Fruit fly (Drosophila melanogaster) whole organism, embryonic: ENCODE results near the gene Ythdc1.

Experiments used
- Asciz ChIP-seq: fragments of 200-800 bp; sonication (Bioruptor generic); optimal IDR thresholded peaks from 2 replicates; lab custom pipeline; 2017; ENCODE audit warnings: missing biosample characterization, mild to moderate bottlenecking, missing genetic modification characterization, missing genetic modification reagents
- CG1024 ChIP-seq: fragments of 200-800 bp; sonication (Bioruptor generic); IDR thresholded peaks from 2 replicates; pipeline ENCODE4 v1.3.6; 2022; ENCODE audit warnings: missing biosample characterization, missing genetic modification characterization
- CG10565 ChIP-seq: fragments of 200-800 bp; sonication (Bioruptor generic); optimal IDR thresholded peaks from 3 replicates; lab custom pipeline; 2016; ENCODE audit warnings: missing biosample characterization, mild to moderate bottlenecking, missing genetic modification characterization
- CG11247 ChIP-seq: fragments of 200-800 bp; sonication (Bioruptor generic); IDR thresholded peaks from 2 replicates; pipeline ENCODE4 v1.3.6; 2022; ENCODE audit warnings: missing biosample characterization, missing genetic modification characterization
- CG13287 ChIP-seq: fragments of 200-800 bp; sonication (Bioruptor generic); IDR thresholded peaks from 2 replicates; pipeline ENCODE4 v1.3.6; 2022; ENCODE audit warnings: missing biosample characterization, missing genetic modification characterization; ENCODE audit not compliant: partially characterized antibody
- CG1792 ChIP-seq: fragments of 200-800 bp; sonication (Bioruptor generic); optimal IDR thresholded peaks from 2 replicates; lab custom pipeline; 2016; ENCODE audit warnings: missing biosample characterization, missing genetic modification characterization
- CG30403 ChIP-seq: fragments of 200-800 bp; sonication (Bioruptor generic); optimal IDR thresholded peaks from 3 replicates; lab custom pipeline; 2016; ENCODE audit warnings: missing biosample characterization, missing genetic modification characterization
- CG34376 ChIP-seq: fragments of 200-800 bp; sonication (Bioruptor generic); optimal IDR thresholded peaks from 2 replicates; lab custom pipeline; 2018; ENCODE audit warnings: missing biosample characterization, mild to moderate bottlenecking, missing genetic modification characterization
- CG43689 ChIP-seq: fragments of 200-800 bp; sonication (Bioruptor generic); IDR thresholded peaks from 2 replicates; pipeline ENCODE4 v1.3.6; 2022; ENCODE audit warnings: missing biosample characterization, missing genetic modification characterization
- CG6854 ChIP-seq: fragments of 200-800 bp; sonication (Bioruptor generic); optimal IDR thresholded peaks from 3 replicates; lab custom pipeline; 2017; ENCODE audit warnings: missing biosample characterization, mild to moderate bottlenecking, missing genetic modification characterization
- CG8290 ChIP-seq, 3 experiments: fragments of 200-800 bp; sonication (Bioruptor generic); optimal IDR thresholded peaks; 2 replicates each; lab custom pipeline; 2016 to 2019; ENCODE audit warnings: missing biosample characterization in 3 of 3, missing genetic modification characterization in 3 of 3, mild to moderate bottlenecking in 2 of 3, moderate library complexity in 1 of 3
- Chrac-16 ChIP-seq: fragments of 200-800 bp; sonication (Bioruptor generic); optimal IDR thresholded peaks from 3 replicates; lab custom pipeline; 2016; ENCODE audit warnings: missing biosample characterization, missing genetic modification characterization
- CrebB ChIP-seq: fragments of 200-800 bp; sonication (Bioruptor generic); optimal IDR thresholded peaks from 3 replicates; lab custom pipeline; 2018; ENCODE audit warnings: missing biosample characterization, mild to moderate bottlenecking, missing genetic modification characterization
- D19A ChIP-seq: fragments of 200-800 bp; optimal IDR thresholded peaks from 3 replicates; lab custom pipeline; 2019; ENCODE audit warnings: missing biosample characterization, mild to moderate bottlenecking, missing genetic modification characterization, moderate library complexity
- Dll ChIP-seq: fragments of 200-800 bp; sonication (Bioruptor generic); IDR thresholded peaks from 4 replicates; pipeline ENCODE4 v1.3.6; 2022; ENCODE audit warnings: missing biosample characterization, missing genetic modification characterization; ENCODE audit not compliant: partially characterized antibody
- Fer1 ChIP-seq: fragments of 200-800 bp; sonication (Bioruptor generic); optimal IDR thresholded peaks from 2 replicates; lab custom pipeline; 2017; ENCODE audit warnings: missing biosample characterization, mild to moderate bottlenecking, missing genetic modification characterization
- HLH4C ChIP-seq: fragments of 200-800 bp; sonication (Bioruptor generic); IDR thresholded peaks from 3 replicates; pipeline ENCODE4 v1.3.6; 2022; ENCODE audit warnings: missing biosample characterization, missing genetic modification characterization; ENCODE audit not compliant: partially characterized antibody
- MESR4 ChIP-seq: fragments of 200-800 bp; sonication (Bioruptor generic); optimal IDR thresholded peaks from 2 replicates; lab custom pipeline; 2018; ENCODE audit warnings: missing biosample characterization, mild to moderate bottlenecking, missing genetic modification characterization, moderate library complexity
- Nf-YB ChIP-seq: fragments of 200-800 bp; sonication (Bioruptor generic); optimal IDR thresholded peaks from 3 replicates; lab custom pipeline; 2019; ENCODE audit warnings: missing biosample characterization, mild to moderate bottlenecking, missing genetic modification characterization, moderate library complexity
- Sox102F ChIP-seq: fragments of 200-800 bp; sonication (Bioruptor generic); optimal IDR thresholded peaks from 2 replicates; lab custom pipeline; 2018; ENCODE audit warnings: missing biosample characterization, mild to moderate bottlenecking, missing genetic modification characterization, moderate library complexity
- Spps ChIP-seq: fragments of 200-800 bp; sonication (Bioruptor generic); optimal IDR thresholded peaks from 2 replicates; lab custom pipeline; 2018; ENCODE audit warnings: missing biosample characterization, mild to moderate bottlenecking, missing genetic modification characterization
- Trl ChIP-seq, 3 experiments: fragments of >200 bp in 2 of 3; fragments of 200-800 bp in 1 of 3; sonication (Bioruptor generic) in 1 of 3; optimal IDR thresholded peaks; 2 replicates in 1 of 3; 3 replicates in 2 of 3; lab custom pipeline; 2016 to 2017; ENCODE audit warnings: missing biosample characterization in 1 of 3, missing genetic modification characterization in 1 of 3
- aop ChIP-seq: fragments of 200-800 bp; sonication (Bioruptor generic); IDR thresholded peaks from 2 replicates; pipeline ENCODE4 v1.3.6; 2022; ENCODE audit warnings: missing biosample characterization, missing genetic modification characterization
- ash1 ChIP-seq: fragments of 200-800 bp; sonication (Bioruptor generic); optimal IDR thresholded peaks from 2 replicates; lab custom pipeline; 2018; ENCODE audit warnings: missing biosample characterization, mild to moderate bottlenecking, missing genetic modification characterization
- bsh ChIP-seq, 2 experiments: fragments of 200-800 bp; sonication (Bioruptor generic); optimal IDR thresholded peaks; 2 replicates each; lab custom pipeline; 2017 to 2018; ENCODE audit warnings: mild to moderate bottlenecking in 2 of 2, missing biosample characterization in 2 of 2, missing genetic modification characterization in 2 of 2, moderate library complexity in 1 of 2
- btn ChIP-seq: fragments of 200-800 bp; sonication (Bioruptor generic); optimal IDR thresholded peaks from 2 replicates; lab custom pipeline; 2016; ENCODE audit warnings: missing biosample characterization, missing genetic modification characterization
- crc ChIP-seq: fragments of 200-800 bp; sonication (Bioruptor generic); optimal IDR thresholded peaks from 2 replicates; lab custom pipeline; 2016; ENCODE audit warnings: missing biosample characterization, missing genetic modification characterization
- dimm ChIP-seq: fragments of 200-800 bp; sonication (Bioruptor generic); IDR thresholded peaks from 2 replicates; pipeline ENCODE4 v1.3.6; 2022; ENCODE audit warnings: missing biosample characterization, missing genetic modification characterization
- dmrt11E ChIP-seq: fragments of 200-800 bp; sonication (Bioruptor generic); optimal IDR thresholded peaks from 3 replicates; lab custom pipeline; 2018; ENCODE audit warnings: missing biosample characterization, mild to moderate bottlenecking, missing genetic modification characterization, moderate library complexity
- emc ChIP-seq: fragments of 200-800 bp; sonication (Bioruptor generic); optimal IDR thresholded peaks from 2 replicates; lab custom pipeline; 2016; ENCODE audit warnings: missing biosample characterization, missing genetic modification characterization
- gcm ChIP-seq: fragments of 200-800 bp; sonication (Bioruptor generic); optimal IDR thresholded peaks from 2 replicates; lab custom pipeline; 2019; ENCODE audit warnings: missing biosample characterization, mild to moderate bottlenecking, missing genetic modification characterization, moderate library complexity
- gcm2 ChIP-seq: fragments of 200-800 bp; sonication (Bioruptor generic); optimal IDR thresholded peaks from 2 replicates; lab custom pipeline; 2016; ENCODE audit warnings: missing biosample characterization, missing genetic modification characterization
- gt ChIP-seq: fragments of 200-800 bp; sonication (Bioruptor generic); IDR thresholded peaks from 2 replicates; pipeline ENCODE4 v1.3.6; 2022; ENCODE audit warnings: missing biosample characterization, missing genetic modification characterization
- hth ChIP-seq: fragments of >200 bp; optimal IDR thresholded peaks from 2 replicates; lab custom pipeline; 2017; ENCODE audit warnings: inconsistent platforms
- lbe ChIP-seq: fragments of 200-800 bp; sonication (Bioruptor generic); optimal IDR thresholded peaks from 2 replicates; lab custom pipeline; 2016; ENCODE audit warnings: missing biosample characterization, mild to moderate bottlenecking, missing genetic modification characterization
- luna ChIP-seq: fragments of 200-800 bp; sonication (Bioruptor generic); optimal IDR thresholded peaks from 2 replicates; lab custom pipeline; 2016; ENCODE audit warnings: missing biosample characterization, missing genetic modification characterization
- prd ChIP-seq, 3 experiments: fragments of >200 bp in 2 of 3; fragments of 200-800 bp in 1 of 3; sonication (Bioruptor generic) in 1 of 3; optimal IDR thresholded peaks in 2 of 3; IDR thresholded peaks in 1 of 3; 2 replicates in 2 of 3; 3 replicates in 1 of 3; pipeline versions ENCODE4 v1.3.6 to Lab custom; 2017 to 2022; ENCODE audit warnings: missing biosample characterization in 1 of 3, missing genetic modification characterization in 1 of 3
- pum ChIP-seq: fragments of 200-800 bp; sonication (Bioruptor generic); optimal IDR thresholded peaks from 2 replicates; lab custom pipeline; 2016; ENCODE audit warnings: missing biosample characterization, missing genetic modification characterization
- pzg ChIP-seq: fragments of 200-800 bp; sonication (Bioruptor generic); optimal IDR thresholded peaks from 3 replicates; lab custom pipeline; 2018; ENCODE audit warnings: missing biosample characterization, mild to moderate bottlenecking, missing genetic modification characterization, moderate library complexity
- sens-2 ChIP-seq: fragments of 200-800 bp; sonication (Bioruptor generic); IDR thresholded peaks from 2 replicates; pipeline ENCODE4 v1.3.6; 2022; ENCODE audit warnings: missing biosample characterization, missing genetic modification characterization
- sisA ChIP-seq: fragments of 200-800 bp; sonication (Bioruptor generic); IDR thresholded peaks from 2 replicates; pipeline ENCODE4 v1.3.6; 2022; ENCODE audit warnings: missing biosample characterization, missing genetic modification characterization
- slp2 ChIP-seq: fragments of 200-800 bp; sonication (Bioruptor generic); optimal IDR thresholded peaks from 2 replicates; lab custom pipeline; 2016; ENCODE audit warnings: missing biosample characterization, missing genetic modification characterization
- trem ChIP-seq: fragments of 200-800 bp; optimal IDR thresholded peaks from 3 replicates; lab custom pipeline; 2019; ENCODE audit warnings: missing biosample characterization, mild to moderate bottlenecking, missing genetic modification characterization, moderate library complexity
- vvl ChIP-seq: fragments of 200-800 bp; sonication (Bioruptor generic); IDR thresholded peaks from 2 replicates; pipeline ENCODE4 v1.3.6; 2022; ENCODE audit warnings: missing biosample characterization, missing genetic modification characterization
- zf30C ChIP-seq: fragments of 200-800 bp; sonication (Bioruptor generic); optimal IDR thresholded peaks from 3 replicates; lab custom pipeline; 2018; ENCODE audit warnings: missing biosample characterization, mild to moderate bottlenecking, missing genetic modification characterization
- zfh1 ChIP-seq: fragments of 200-800 bp; sonication (Bioruptor generic); IDR thresholded peaks from 3 replicates; pipeline ENCODE4 v1.3.6; 2022; ENCODE audit warnings: missing biosample characterization, missing genetic modification characterization

The Ythdc1 gene

DNA sequence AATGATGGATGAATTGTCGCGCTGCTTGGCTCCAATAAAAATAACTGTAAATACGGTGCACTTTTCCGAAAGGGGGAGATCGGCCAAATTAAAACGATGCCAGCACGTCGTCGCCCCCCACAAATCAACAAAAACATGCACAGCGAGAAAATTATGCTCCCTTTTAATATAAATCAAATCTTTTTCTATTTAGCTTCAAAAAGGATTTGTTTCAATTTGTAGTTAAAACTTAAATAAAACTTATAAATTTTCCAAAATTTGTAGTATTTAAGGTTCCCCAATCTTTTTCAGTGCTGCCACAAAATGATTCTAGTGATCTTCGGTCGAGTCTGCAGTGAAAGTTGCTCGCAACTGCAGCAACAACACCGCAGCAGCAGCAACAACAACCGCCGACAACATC lies 22.1 kb upstream of the Ythdc1 start (continued):
- no peak for TF ChIP-seq prd (optimal IDR thresholded peaks at IDR 0.05; lab: Kevin White, UChicago)
- TF ChIP-seq prd (GFP tag; IDR thresholded peaks at IDR 0.05; lab: Robert Waterston, UW) = peak; percentile 89
- no peak for TF ChIP-seq CG43689 (GFP tag; lab: Robert Waterston, UW)
- peak; percentile 26 for TF ChIP-seq Fer1 (GFP tag; lab: Kevin White, UChicago)
- peak; percentile 84 for TF ChIP-seq sens-2 (GFP tag; lab: Robert Waterston, UW)
- TF ChIP-seq crc = peak; percentile 51
- TF ChIP-seq Nf-YB (GFP tag; lab: Kevin White, UChicago) = peak; percentile 77

DNA sequence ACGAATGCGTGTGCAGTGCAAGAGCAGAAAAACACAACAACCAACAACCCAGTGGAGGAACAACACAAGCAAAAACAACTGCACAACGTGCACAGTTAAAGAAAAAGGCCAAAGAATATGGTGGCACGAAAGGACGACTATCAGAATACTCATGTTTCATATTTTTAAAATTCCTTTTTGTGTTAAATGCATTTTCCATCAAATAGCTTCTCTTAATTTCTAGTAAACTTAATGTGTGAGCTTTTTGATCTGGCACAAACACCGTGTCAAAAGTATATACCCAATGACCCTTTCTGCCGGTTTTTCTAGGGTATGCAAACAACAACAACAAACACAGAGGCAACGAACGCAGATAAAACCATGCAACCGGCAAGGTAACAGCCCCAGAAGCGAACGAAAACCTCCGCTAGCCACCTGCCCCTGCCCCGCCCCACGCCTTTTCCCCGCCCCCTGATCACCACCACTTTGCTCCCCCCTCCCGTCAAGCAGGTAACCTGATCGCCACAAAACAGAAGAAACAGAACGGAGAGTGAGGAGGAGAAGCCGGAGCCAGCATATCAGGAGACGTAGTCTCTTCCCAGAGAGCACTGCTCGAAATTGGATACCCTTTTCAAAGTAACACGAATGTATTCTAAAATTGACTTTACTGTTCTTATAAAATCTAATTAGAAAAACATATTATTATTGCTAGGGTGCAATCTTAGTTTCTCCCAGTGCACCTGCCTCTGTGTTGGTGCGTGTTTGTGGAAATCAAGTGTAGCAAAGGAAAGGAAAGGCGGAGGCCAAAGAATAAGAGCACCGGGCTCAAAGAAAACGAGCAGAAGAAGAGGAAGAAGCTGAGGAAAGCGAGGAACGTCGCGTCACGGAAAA lies 21.1 kb upstream of the Ythdc1 start:
- peak; percentile 76 for TF ChIP-seq gt (GFP tag; lab: Robert Waterston, UW)
- peak; percentile 78 for TF ChIP-seq D19A (tag; lab: Kevin White, UChicago)
- TF ChIP-seq Asciz = peak; percentile 80
- TF ChIP-seq hth (lab: Kevin White, UChicago) = no peak
- TF ChIP-seq bsh (GFP tag; optimal IDR thresholded peaks at IDR 0.05; lab: Kevin White, UChicago) = peak; percentile 96 to 97
- TF ChIP-seq CG10565 (GFP tag; lab: Kevin White, UChicago) = peak; percentile 79
- TF ChIP-seq sisA = peak; percentile 88
- peak; percentile 90 for TF ChIP-seq Chrac-16 (GFP tag; lab: Kevin White, UChicago)
- TF ChIP-seq CrebB = peak; percentile 77
- peak; percentile 91 for TF ChIP-seq vvl (GFP tag; lab: Robert Waterston, UW)
- peak; percentile 87 for TF ChIP-seq pum (GFP tag; lab: Kevin White, UChicago)
- TF ChIP-seq HLH4C (GFP tag; lab: Robert Waterston, UW) = no peak
- TF ChIP-seq btn (GFP tag; lab: Kevin White, UChicago) = peak; percentile 93
- TF ChIP-seq dmrt11E (tag; lab: Kevin White, UChicago) = peak; percentile 98
- peak; percentile 86 for TF ChIP-seq dimm (GFP tag; lab: Robert Waterston, UW)
- peak; percentile 92 for TF ChIP-seq lbe (GFP tag; lab: Kevin White, UChicago)
- no peak for TF ChIP-seq emc (GFP tag; lab: Kevin White, UChicago)
- peak; percentile 85 for TF ChIP-seq gcm2
- peak; percentile 91 for TF ChIP-seq Sox102F (GFP tag; lab: Kevin White, UChicago)
- TF ChIP-seq ash1 (GFP tag; lab: Kevin White, UChicago) = no peak
- TF ChIP-seq Spps = peak; percentile 78
- TF ChIP-seq CG30403 (GFP tag; lab: Kevin White, UChicago) = peak; percentile 87
- TF ChIP-seq CG34376 (GFP tag; lab: Kevin White, UChicago) = no peak
- TF ChIP-seq CG13287 = no peak
- peak; percentile 90 for TF ChIP-seq CG8290 (GFP tag; optimal IDR thresholded peaks at IDR 0.05; lab: Kevin White, UChicago)
- TF ChIP-seq CG8290 (tag; optimal IDR thresholded peaks at IDR 0.05; lab: Kevin White, UChicago) = peak; percentile 69 to 79
- no peak for TF ChIP-seq pzg
- peak; percentile 93 for TF ChIP-seq slp2 (GFP tag; lab: Kevin White, UChicago)
- TF ChIP-seq zfh1 (GFP tag; lab: Robert Waterston, UW) = peak; percentile 97
- peak; percentile 99 for TF ChIP-seq zf30C
- peak; percentile 38 for TF ChIP-seq MESR4 (GFP tag; lab: Kevin White, UChicago)
- no peak for TF ChIP-seq Trl (optimal IDR thresholded peaks at IDR 0.05; lab: Kevin White, UChicago)
- TF ChIP-seq Trl (GFP tag; optimal IDR thresholded peaks at IDR 0.05; lab: Kevin White, UChicago) = peak; percentile 88
- no peak for TF ChIP-seq CG6854 (GFP tag; lab: Kevin White, UChicago)
- TF ChIP-seq gcm = peak; percentile 73
- peak; percentile 70 for TF ChIP-seq CG1792 (GFP tag; lab: Kevin White, UChicago)
- peak; percentile 94 for TF ChIP-seq CG1024 (GFP tag; lab: Robert Waterston, UW)
- TF ChIP-seq luna (GFP tag; lab: Kevin White, UChicago) = no peak
- TF ChIP-seq trem (tag; lab: Kevin White, UChicago) = peak; percentile 86
- TF ChIP-seq Dll (GFP tag; lab: Robert Waterston, UW) = no peak
- TF ChIP-seq CG11247 (GFP tag; lab: Robert Waterston, UW) = peak; percentile 74
- peak; percentile 88 for TF ChIP-seq aop (GFP tag; lab: Robert Waterston, UW)
